Fruit fly (Drosophila melanogaster): ENCODE data around the gene CalpC.

The CalpC gene

dm6 chrX:16332615-16333288 lies 7.2 kb downstream of the CalpC start (continued):
- TF ChIP-seq Bgb (GFP tag; IDR thresholded peaks at IDR 0.05; ENCODE audit: partially characterized antibody) (no peak), onecut (GFP tag; IDR thresholded peaks at IDR 0.05) (peak; percentile 90), CG7271 (tag; optimal IDR thresholded peaks at IDR 0.05) (peak; percentile 75), Opbp (GFP tag; IDR thresholded peaks at IDR 0.05; ENCODE audit: partially characterized antibody) (no peak), jing (GFP tag; optimal IDR thresholded peaks at IDR 0.05) (peak; percentile 91), Jarid2 (GFP tag; optimal IDR thresholded peaks at IDR 0.05) (peak; percentile 83), CG17829 (tag; optimal IDR thresholded peaks at IDR 0.05) (peak; percentile 96), fu2 (GFP tag; optimal IDR thresholded peaks at IDR 0.05) (peak; percentile 95), HLH54F (GFP tag; optimal IDR thresholded peaks at IDR 0.05) (peak; percentile 96), CG9727 (GFP tag; optimal IDR thresholded peaks at IDR 0.05) (peak; percentile 98), tgo (GFP tag; IDR thresholded peaks at IDR 0.05) (peak; percentile 92), unc-4 (GFP tag; IDR thresholded peaks at IDR 0.05; ENCODE audit: partially characterized antibody) (no peak), lov (optimal IDR thresholded peaks at IDR 0.05) (no peak), lov (GFP tag; IDR thresholded peaks at IDR 0.05) (peak; percentile 84), Neu2 (GFP tag; optimal IDR thresholded peaks at IDR 0.05; ENCODE audit: borderline replicate concordance) (peak; percentile 90), CG14014 (GFP tag; IDR thresholded peaks at IDR 0.05) (peak; percentile 89), Tbp (GFP tag; optimal IDR thresholded peaks at IDR 0.05) (no peak), pzg (GFP tag; optimal IDR thresholded peaks at IDR 0.05) (peak; percentile 19), hkb (optimal IDR thresholded peaks at IDR 0.05) (no peak), hkb (GFP tag; IDR thresholded peaks at IDR 0.05) (peak; percentile 94), zfh2 (GFP tag; optimal IDR thresholded peaks at IDR 0.05) (peak; percentile 94), CG7928 (GFP tag; optimal IDR thresholded peaks at IDR 0.05) (peak; percentile 74), tll (GFP tag; optimal IDR thresholded peaks at IDR 0.05) (peak in 1 of 2 experiments; percentile 48), BtbVII (GFP tag; optimal IDR thresholded peaks at IDR 0.05) (peak; percentile 96), mld (GFP tag; IDR thresholded peaks at IDR 0.05; ENCODE audit: partially characterized antibody) (no peak), tx (GFP tag; optimal IDR thresholded peaks at IDR 0.05) (peak; percentile 96), CG8765 (GFP tag; IDR thresholded peaks at IDR 0.05) (peak; percentile 85), zfh1 (GFP tag; IDR thresholded peaks at IDR 0.05) (peak; percentile 92), twi (tag; optimal IDR thresholded peaks at IDR 0.05) (peak; percentile 94), Atf3 (GFP tag; optimal IDR thresholded peaks at IDR 0.05) (peak; percentile 90), CG14710 (tag; optimal IDR thresholded peaks at IDR 0.05) (peak; percentile 96), Abd-B (GFP tag; optimal IDR thresholded peaks at IDR 0.05) (peak; percentile 93), CG15514 (GFP tag; optimal IDR thresholded peaks at IDR 0.05) (peak; percentile 89), CHES-1-like (GFP tag; optimal IDR thresholded peaks at IDR 0.05) (peak; percentile 95), unpg (GFP tag; optimal IDR thresholded peaks at IDR 0.05) (peak; percentile 95), bcd (GFP tag; optimal IDR thresholded peaks at IDR 0.05) (peak; percentile 96), Stat92E (GFP tag; optimal IDR thresholded peaks at IDR 0.05) (peak in 1 of 3 experiments; percentile 90), Gsc (GFP tag; IDR thresholded peaks at IDR 0.05) (no peak), fd96Cb (tag; optimal IDR thresholded peaks at IDR 0.05) (peak; percentile 96), E2f2 (GFP tag; IDR thresholded peaks at IDR 0.05) (peak; percentile 77), gce (GFP tag; IDR thresholded peaks at IDR 0.05) (peak; percentile 73; the same call in 1 of the 3 replicates), CG32772 (GFP tag; IDR thresholded peaks at IDR 0.05) (peak; percentile 91), CG2116 (GFP tag; optimal IDR thresholded peaks at IDR 0.05) (peak; percentile 77), Pdp1 (GFP tag; optimal IDR thresholded peaks at IDR 0.05) (peak; percentile 88 to 96), tap (tag; optimal IDR thresholded peaks at IDR 0.05) (peak; percentile 94), HHEX (GFP tag; optimal IDR thresholded peaks at IDR 0.05) (peak; percentile 96), crp (GFP tag; optimal IDR thresholded peaks at IDR 0.05) (peak in 1 of 2 experiments; percentile 65), ranshi (GFP tag; IDR thresholded peaks at IDR 0.05) (peak; percentile 86), NC2β (GFP tag; optimal IDR thresholded peaks at IDR 0.05) (peak; percentile 90)
